Fruit fly (Drosophila melanogaster) whole organism, prepupa: ENCODE measurements around the gene CG11601.

Experiments used
- Blimp-1 ChIP-seq: fragments of 200-800 bp; sonication (Bioruptor generic); optimal IDR thresholded peaks from 3 replicates; lab custom pipeline; 2017; ENCODE audit warnings: missing biosample characterization, missing genetic modification characterization, mild to moderate bottlenecking, moderate library complexity, missing genetic modification reagents
- CG10669 ChIP-seq: fragments of 200-800 bp; sonication (Bioruptor generic); optimal IDR thresholded peaks from 3 replicates; lab custom pipeline; 2018; ENCODE audit warnings: missing biosample characterization, mild to moderate bottlenecking, missing genetic modification characterization, moderate library complexity
- CG11294 ChIP-seq: fragments of 200-800 bp; sonication (Bioruptor generic); IDR thresholded peaks from 2 replicates; pipeline ENCODE4 v1.3.6; 2022; ENCODE audit warnings: missing biosample characterization, missing genetic modification characterization
- CG11762 ChIP-seq: fragments of 200-800 bp; sonication (Bioruptor generic); optimal IDR thresholded peaks from 3 replicates; lab custom pipeline; 2016; ENCODE audit warnings: missing biosample characterization, missing genetic modification characterization; ENCODE audit not compliant: insufficient read depth
- CG11902 ChIP-seq: fragments of 200-800 bp; sonication (Bioruptor generic); optimal IDR thresholded peaks from 3 replicates; lab custom pipeline; 2016; ENCODE audit warnings: missing biosample characterization, missing genetic modification characterization
- CG15336 ChIP-seq: fragments of 200-800 bp; sonication (Bioruptor generic); IDR thresholded peaks from 2 replicates; pipeline ENCODE4 v1.3.6; 2022; ENCODE audit warnings: missing biosample characterization, missing genetic modification characterization
- CG1621 ChIP-seq: fragments of 200-800 bp; sonication (Bioruptor generic); optimal IDR thresholded peaks from 3 replicates; lab custom pipeline; 2018; ENCODE audit warnings: missing biosample characterization, mild to moderate bottlenecking, missing genetic modification characterization
- CG16779 ChIP-seq: fragments of 200-800 bp; sonication (Bioruptor generic); optimal IDR thresholded peaks from 3 replicates; lab custom pipeline; 2017; ENCODE audit warnings: missing biosample characterization, mild to moderate bottlenecking, missing genetic modification characterization
- CG3032 ChIP-seq: fragments of 200-800 bp; optimal IDR thresholded peaks from 2 replicates; lab custom pipeline; 2019; ENCODE audit warnings: missing biosample characterization, mild to moderate bottlenecking, missing genetic modification characterization, moderate library complexity
- CG31627 ChIP-seq: fragments of 200-800 bp; sonication (Bioruptor generic); optimal IDR thresholded peaks from 3 replicates; lab custom pipeline; 2016; ENCODE audit warnings: missing biosample characterization, missing genetic modification characterization
- CG34406 ChIP-seq: fragments of 200-800 bp; sonication (Bioruptor generic); optimal IDR thresholded peaks from 3 replicates; lab custom pipeline; 2016; ENCODE audit warnings: missing biosample characterization, missing genetic modification characterization
- CG4318 ChIP-seq: fragments of 200-800 bp; sonication (Bioruptor generic); optimal IDR thresholded peaks from 3 replicates; lab custom pipeline; 2017; ENCODE audit warnings: missing biosample characterization, mild to moderate bottlenecking, missing genetic modification characterization
- CG6163 ChIP-seq: fragments of 200-800 bp; sonication (Bioruptor generic); IDR thresholded peaks from 3 replicates; pipeline ENCODE4 v1.3.6; 2022; ENCODE audit warnings: missing biosample characterization, missing genetic modification characterization
- CG6854 ChIP-seq: fragments of 200-800 bp; sonication (Bioruptor generic); optimal IDR thresholded peaks from 2 replicates; lab custom pipeline; 2017; ENCODE audit warnings: missing biosample characterization, mild to moderate bottlenecking, missing genetic modification characterization
- CG8319 ChIP-seq: fragments of 200-800 bp; sonication (Bioruptor generic); optimal IDR thresholded peaks from 3 replicates; lab custom pipeline; 2016; ENCODE audit warnings: missing biosample characterization, missing genetic modification characterization
- CG8632 ChIP-seq: fragments of 200-800 bp; sonication (Bioruptor generic); optimal IDR thresholded peaks from 3 replicates; lab custom pipeline; 2016; ENCODE audit warnings: missing biosample characterization, missing genetic modification characterization
- CG9139 ChIP-seq: fragments of 200-800 bp; sonication (Bioruptor generic); optimal IDR thresholded peaks from 3 replicates; lab custom pipeline; 2017; ENCODE audit warnings: missing biosample characterization, mild to moderate bottlenecking, missing genetic modification characterization
- Eip78C ChIP-seq: fragments of 200-800 bp; sonication (Bioruptor generic); peaks from one replicate; lab custom pipeline; 2016; ENCODE audit warnings: missing biosample characterization, missing genetic modification characterization
- Eip93F ChIP-seq: fragments of 200-800 bp; sonication (Bioruptor generic); optimal IDR thresholded peaks from 2 replicates; lab custom pipeline; 2016; ENCODE audit warnings: missing biosample characterization, mild to moderate bottlenecking, missing genetic modification characterization
- Ets96B ChIP-seq: fragments of 200-800 bp; optimal IDR thresholded peaks from 2 replicates; lab custom pipeline; 2019; ENCODE audit warnings: missing biosample characterization, mild to moderate bottlenecking, missing genetic modification characterization, moderate library complexity
- Gug ChIP-seq: fragments of 200-800 bp; sonication (Bioruptor generic); IDR thresholded peaks from 2 replicates; pipeline ENCODE4 v1.3.6; 2022; ENCODE audit warnings: missing biosample characterization, missing genetic modification characterization
- Hr39 ChIP-seq: fragments of 200-800 bp; sonication (Bioruptor generic); optimal IDR thresholded peaks from 2 replicates; lab custom pipeline; 2016; ENCODE audit warnings: missing biosample characterization, missing genetic modification characterization
- Hr4 ChIP-seq: fragments of 200-800 bp; sonication (Bioruptor generic); optimal IDR thresholded peaks from 3 replicates; lab custom pipeline; 2016; ENCODE audit warnings: missing biosample characterization, missing genetic modification characterization
- Smox ChIP-seq: fragments of 200-800 bp; sonication (Bioruptor generic); optimal IDR thresholded peaks from 3 replicates; lab custom pipeline; 2016; ENCODE audit warnings: missing biosample characterization, missing genetic modification characterization
- Sox14 ChIP-seq: fragments of 200-800 bp; sonication (Bioruptor generic); optimal IDR thresholded peaks from 3 replicates; lab custom pipeline; 2016; ENCODE audit warnings: missing biosample characterization, missing genetic modification characterization
- acj6 ChIP-seq: fragments of 200-800 bp; sonication (Bioruptor generic); optimal IDR thresholded peaks from 3 replicates; lab custom pipeline; 2016; ENCODE audit warnings: missing biosample characterization, missing genetic modification characterization
- cyc ChIP-seq: fragments of 200-800 bp; sonication (Bioruptor generic); optimal IDR thresholded peaks from 3 replicates; lab custom pipeline; 2016; ENCODE audit warnings: missing biosample characterization, missing genetic modification characterization
- dsx ChIP-seq: fragments of 200-800 bp; optimal IDR thresholded peaks from 3 replicates; lab custom pipeline; 2019; ENCODE audit warnings: missing biosample characterization, mild to moderate bottlenecking, missing genetic modification characterization, moderate library complexity; ENCODE audit not compliant: poor library complexity, severe bottlenecking
- eg ChIP-seq: fragments of 200-800 bp; sonication (Bioruptor generic); IDR thresholded peaks from 3 replicates; pipeline ENCODE4 v1.3.6; 2022; ENCODE audit warnings: missing biosample characterization, missing genetic modification characterization
- esn ChIP-seq: fragments of 200-800 bp; sonication (Bioruptor generic); optimal IDR thresholded peaks from 2 replicates; lab custom pipeline; 2016; ENCODE audit warnings: missing biosample characterization, mild to moderate bottlenecking, missing genetic modification characterization, moderate library complexity
- fd85E ChIP-seq: fragments of 200-800 bp; sonication (Bioruptor generic); optimal IDR thresholded peaks from 3 replicates; lab custom pipeline; 2016; ENCODE audit warnings: missing biosample characterization, missing genetic modification characterization
- fkh ChIP-seq: fragments of 200-800 bp; sonication (Bioruptor generic); optimal IDR thresholded peaks from 3 replicates; lab custom pipeline; 2017; ENCODE audit warnings: missing biosample characterization, mild to moderate bottlenecking, missing genetic modification characterization, moderate library complexity
- lz ChIP-seq: fragments of 200-800 bp; sonication (Bioruptor generic); optimal IDR thresholded peaks from 3 replicates; lab custom pipeline; 2016; ENCODE audit warnings: missing biosample characterization, missing genetic modification characterization
- net ChIP-seq: fragments of 200-800 bp; sonication (Bioruptor generic); optimal IDR thresholded peaks from 3 replicates; lab custom pipeline; 2016; ENCODE audit warnings: missing biosample characterization, missing genetic modification characterization
- salr ChIP-seq, 2 experiments: fragments of 200-800 bp; sonication (Bioruptor generic); optimal IDR thresholded peaks; 3 replicates each; lab custom pipeline; 2016 to 2018; ENCODE audit warnings: missing biosample characterization in 2 of 2, missing genetic modification characterization in 2 of 2, mild to moderate bottlenecking in 1 of 2
- ss ChIP-seq, 2 experiments: fragments of 200-800 bp; sonication (Bioruptor generic); optimal IDR thresholded peaks; 2 replicates in 1 of 2; 3 replicates in 1 of 2; lab custom pipeline; 2017 to 2018; ENCODE audit warnings: mild to moderate bottlenecking in 2 of 2, missing biosample characterization in 2 of 2, missing genetic modification characterization in 2 of 2, moderate library complexity in 1 of 2
- svp ChIP-seq: fragments of 200-800 bp; sonication (Bioruptor generic); peaks from one replicate; lab custom pipeline; 2016; ENCODE audit warnings: missing biosample characterization, missing genetic modification characterization
- topi ChIP-seq: fragments of 200-800 bp; sonication (Bioruptor generic); optimal IDR thresholded peaks from 3 replicates; lab custom pipeline; 2016; ENCODE audit warnings: missing biosample characterization, missing genetic modification characterization

Gene CG11601

DNA sequence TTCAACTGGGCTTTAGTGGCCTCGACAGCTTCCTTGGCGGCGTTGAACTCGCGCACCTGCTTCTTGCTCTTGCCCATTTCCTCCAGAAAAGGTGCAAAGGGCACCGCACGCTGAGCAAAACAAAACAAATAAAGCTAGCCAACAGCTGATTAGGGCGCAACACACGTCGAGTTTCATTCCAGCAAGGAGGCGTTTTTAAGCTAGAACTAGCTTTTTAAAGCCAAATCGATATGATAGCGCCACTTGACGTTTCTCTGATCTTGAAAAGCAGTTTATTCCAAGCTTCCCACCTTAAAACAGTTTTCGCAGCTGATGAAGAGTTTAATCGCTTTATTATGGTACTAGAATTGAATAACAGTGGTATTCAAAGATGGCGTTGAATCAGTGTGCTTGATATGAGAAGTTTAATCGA, at the start of gene CG11601:
CG11601 (minus strand) TSS at position 199 of the 412 bp plus-strand sequence.
- TF ChIP-seq Ets96B (tag; lab: Kevin White, UChicago) (peak; percentile 3), acj6 (no peak), CG11902 (GFP tag; lab: Kevin White, UChicago) (no peak), CG11762 (GFP tag; lab: Kevin White, UChicago) (peak; percentile 4), dsx (GFP tag; lab: Kevin White, UChicago) (peak; percentile 93), cyc (peak; percentile 31), svp (GFP tag; lab: Kevin White, UChicago) (peak; percentile 85), esn (peak; percentile 61), Eip78C (peak; percentile 69), CG1621 (tag; lab: Kevin White, UChicago) (peak; percentile 35), salr (GFP tag; optimal IDR thresholded peaks at IDR 0.05; lab: Kevin White, UChicago) (peak in 1 of 2 experiments; percentile 7), CG8632 (GFP tag; lab: Kevin White, UChicago) (no peak), CG6854 (GFP tag; lab: Kevin White, UChicago) (peak; percentile 61), CG6163 (GFP tag; lab: Robert Waterston, UW) (peak; percentile 45; the same call in 2 of the 3 replicates), ss (GFP tag; optimal IDR thresholded peaks at IDR 0.05; lab: Kevin White, UChicago) (peak in 1 of 2 experiments; percentile 31), CG11294 (GFP tag; lab: Robert Waterston, UW) (no peak), CG3032 (tag; lab: Kevin White, UChicago) (peak; percentile 41), CG10669 (GFP tag; lab: Kevin White, UChicago) (no peak), Sox14 (GFP tag; lab: Kevin White, UChicago) (peak; percentile 43), fkh (GFP tag; lab: Kevin White, UChicago) (peak; percentile 80), Blimp-1 (GFP tag; lab: Kevin White, UChicago) (peak; percentile 71), CG4318 (GFP tag; lab: Kevin White, UChicago) (no peak), Gug (GFP tag; lab: Robert Waterston, UW) (no peak), CG31627 (GFP tag; lab: Kevin White, UChicago) (peak; percentile 28), topi (GFP tag; lab: Kevin White, UChicago) (peak; percentile 37), lz (peak; percentile 48), Hr4 (GFP tag; lab: Kevin White, UChicago) (no peak), CG9139 (GFP tag; lab: Kevin White, UChicago) (peak; percentile 43), Eip93F (GFP tag; lab: Kevin White, UChicago) (no peak), eg (GFP tag; lab: Robert Waterston, UW) (0 out of 3 replicates have a peak, but pooled peaks have one; percentile 35), Hr39 (no peak)

DNA sequence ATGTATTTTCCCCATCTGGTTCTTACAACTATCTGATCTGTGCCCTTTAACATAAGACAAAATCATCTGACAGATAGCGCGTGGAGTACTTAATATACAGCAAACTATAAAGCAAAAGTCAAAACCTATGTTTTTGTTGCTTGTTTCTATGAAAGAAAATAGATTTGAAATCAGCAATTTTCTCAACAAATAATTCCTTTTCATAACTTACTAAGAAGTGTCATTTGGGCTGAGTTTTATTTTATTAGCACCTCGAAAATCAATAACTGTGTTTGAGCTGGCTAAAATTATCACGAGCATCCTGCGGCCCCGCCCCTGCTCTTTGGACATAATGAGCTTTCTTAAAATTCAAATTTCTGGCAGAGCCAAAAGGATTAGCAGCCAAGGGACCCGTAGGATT, 49.2 kb upstream of the CG11601 start, which contains the start of gene CG31921:
CG31921 (minus strand) TSS at position 101 of the 400 bp plus-strand sequence.
- TF ChIP-seq CG8319 (GFP tag; lab: Kevin White, UChicago): no peak
- TF ChIP-seq Smox (GFP tag; lab: Kevin White, UChicago): no peak
- no peak for TF ChIP-seq topi (GFP tag; lab: Kevin White, UChicago)
- TF ChIP-seq CG6163 (GFP tag; lab: Robert Waterston, UW): no peak
- TF ChIP-seq Sox14 (GFP tag; lab: Kevin White, UChicago): no peak
- TF ChIP-seq, all 60 proteins: peak for 0

DNA sequence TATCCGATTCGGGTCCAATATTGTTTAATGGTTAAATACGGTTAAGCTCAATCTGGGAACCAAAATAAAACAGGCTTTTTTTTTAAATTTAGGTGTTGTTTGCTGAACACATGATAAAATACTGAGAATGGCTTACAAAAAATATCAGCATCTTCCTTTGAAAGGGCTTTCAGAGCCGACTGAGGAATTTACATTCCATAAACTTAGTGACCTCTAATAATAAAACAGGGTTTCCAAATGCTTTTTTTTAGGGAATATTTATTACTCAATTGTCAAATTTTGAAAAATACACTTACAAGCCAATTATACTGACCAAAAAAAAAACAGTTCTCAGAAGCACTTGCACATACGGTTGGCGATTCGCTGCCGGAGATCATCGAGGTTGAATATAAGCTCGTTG, 46.6 kb upstream of the CG11601 start, which contains the start of gene CG43755:
CG43755 (minus strand) TSS at position 101 of the 400 bp plus-strand sequence.
- TF ChIP-seq CG15336 (GFP tag; lab: Robert Waterston, UW) (no peak), CG34406 (GFP tag; lab: Kevin White, UChicago) (no peak), CG31627 (GFP tag; lab: Kevin White, UChicago) (no peak), net (GFP tag; lab: Kevin White, UChicago) (no peak), CG4318 (GFP tag; lab: Kevin White, UChicago) (no peak), CG8319 (GFP tag; lab: Kevin White, UChicago) (no peak), CG16779 (tag; lab: Kevin White, UChicago) (no peak), Ets96B (tag; lab: Kevin White, UChicago) (no peak), fd85E (GFP tag; lab: Kevin White, UChicago) (no peak)
